Fruit fly (Drosophila melanogaster): ENCODE measurements around the gene CG15210.
A peak's percentile ranks its signal among the peaks of the same experiment; 100 is the strongest.

CG15210 gene

dm6 chrX:10825349-10826129 lies 13.5 kb upstream of the CG15210 start (continued):
- TF ChIP-seq CG10366 (GFP tag; IDR thresholded peaks at IDR 0.05): peak; percentile 23; the same call in 1 of the 2 replicates
- no peak for TF ChIP-seq gfzf (GFP tag; optimal IDR thresholded peaks at IDR 0.05)
- TF ChIP-seq CG13287 (GFP tag; IDR thresholded peaks at IDR 0.05; ENCODE audit: partially characterized antibody): no peak
- peak; percentile 33 for TF ChIP-seq ems (GFP tag; optimal IDR thresholded peaks at IDR 0.05)
- TF ChIP-seq Meics (GFP tag; optimal IDR thresholded peaks at IDR 0.05): peak; percentile 7
- TF ChIP-seq dm (GFP tag; optimal IDR thresholded peaks at IDR 0.05): no peak
- TF ChIP-seq Eip74EF (GFP tag; optimal IDR thresholded peaks at IDR 0.05): no peak
- TF ChIP-seq CG10147 (GFP tag; optimal IDR thresholded peaks at IDR 0.05): no peak
- peak; percentile 19; the same call in 1 of the 3 replicates for TF ChIP-seq tgo (GFP tag; IDR thresholded peaks at IDR 0.05)
- TF ChIP-seq kah (GFP tag; optimal IDR thresholded peaks at IDR 0.05): no peak
- TF ChIP-seq bcd (GFP tag; optimal IDR thresholded peaks at IDR 0.05): peak; percentile 12
- TF ChIP-seq dmrt11E (tag; optimal IDR thresholded peaks at IDR 0.05): peak; percentile 71
- TF ChIP-seq dmrt99B (tag; optimal IDR thresholded peaks at IDR 0.05): peak; percentile 62
- TF ChIP-seq lilli (GFP tag; optimal IDR thresholded peaks at IDR 0.05): peak; percentile 31
- peak; percentile 54 for TF ChIP-seq pnt (GFP tag; optimal IDR thresholded peaks at IDR 0.05)
- no peak for TF ChIP-seq Doc2 (GFP tag; IDR thresholded peaks at IDR 0.05)
- no peak for TF ChIP-seq cwo (GFP tag; optimal IDR thresholded peaks at IDR 0.05)
- no peak for TF ChIP-seq Poxn (GFP tag; IDR thresholded peaks at IDR 0.05)
- no peak for TF ChIP-seq CG11085 (GFP tag; IDR thresholded peaks at IDR 0.05)
- no peak for TF ChIP-seq CG6791 (GFP tag; IDR thresholded peaks at IDR 0.05; ENCODE audit: partially characterized antibody)
- no peak for TF ChIP-seq CG34376 (GFP tag; optimal IDR thresholded peaks at IDR 0.05)
- no peak for TF ChIP-seq pan (optimal IDR thresholded peaks at IDR 0.05)
- peak in 1 of 2 experiments; percentile 36 for TF ChIP-seq pan (GFP tag; optimal IDR thresholded peaks at IDR 0.05 in 1 of 2, IDR thresholded peaks at IDR 0.05 in 1 of 2)
- TF ChIP-seq Dbx (GFP tag; IDR thresholded peaks at IDR 0.05): no peak
- TF ChIP-seq ab (GFP tag; optimal IDR thresholded peaks at IDR 0.05): no peak
- TF ChIP-seq lov (optimal IDR thresholded peaks at IDR 0.05): no peak
- TF ChIP-seq lov (GFP tag; IDR thresholded peaks at IDR 0.05): no peak
- TF ChIP-seq CG3407 (GFP tag; optimal IDR thresholded peaks at IDR 0.05): no peak
- TF ChIP-seq CG1602 (GFP tag; optimal IDR thresholded peaks at IDR 0.05): peak; percentile 9
- no peak for TF ChIP-seq CG3995 (GFP tag; optimal IDR thresholded peaks at IDR 0.05)
- peak; percentile 78 for TF ChIP-seq CG2712 (tag; optimal IDR thresholded peaks at IDR 0.05)
- no peak for TF ChIP-seq tin (GFP tag; optimal IDR thresholded peaks at IDR 0.05)
- no peak for TF ChIP-seq Fer2 (tag; optimal IDR thresholded peaks at IDR 0.05)
- TF ChIP-seq da (GFP tag; optimal IDR thresholded peaks at IDR 0.05): no peak
- TF ChIP-seq CG12299 (tag; optimal IDR thresholded peaks at IDR 0.05): no peak
- no peak for TF ChIP-seq kay (GFP tag; optimal IDR thresholded peaks at IDR 0.05)
- TF ChIP-seq CG10274 (GFP tag; optimal IDR thresholded peaks at IDR 0.05): no peak
- peak; percentile 3 for TF ChIP-seq CG12769 (tag; optimal IDR thresholded peaks at IDR 0.05)
- TF ChIP-seq CG10321 (GFP tag; IDR thresholded peaks at IDR 0.05): no peak
- no peak for TF ChIP-seq CG15011 (GFP tag; optimal IDR thresholded peaks at IDR 0.05)
- TF ChIP-seq bsh (GFP tag; optimal IDR thresholded peaks at IDR 0.05): peak in 1 of 2 experiments; percentile 74
- TF ChIP-seq CG10565 (GFP tag; optimal IDR thresholded peaks at IDR 0.05): no peak
- TF ChIP-seq ash1 (GFP tag; optimal IDR thresholded peaks at IDR 0.05): no peak
- TF ChIP-seq lmd (GFP tag; IDR thresholded peaks at IDR 0.05): no peak
- TF ChIP-seq bab2 (GFP tag; optimal IDR thresholded peaks at IDR 0.05): peak; percentile 34
- TF ChIP-seq seq (GFP tag; IDR thresholded peaks at IDR 0.05): no peak
- TF ChIP-seq GATAe (GFP tag; conservative IDR thresholded peaks at IDR 0.05): no peak
- TF ChIP-seq Drgx (GFP tag; IDR thresholded peaks at IDR 0.05): no peak
- TF ChIP-seq luna (GFP tag; optimal IDR thresholded peaks at IDR 0.05): no peak
- TF ChIP-seq CG13123 (GFP tag; optimal IDR thresholded peaks at IDR 0.05): no peak

Data from whole organism, embryonic.